Worm (Caenorhabditis elegans) whole organism, L3 larva: ENCODE results near the gene F54F2.14.

Experiments used
- R02D3.7 ChIP-seq: fragments of 150-350 bp; optimal IDR thresholded peaks from 2 replicates; lab custom pipeline; 2014; ENCODE audit warnings: missing biosample characterization, missing genetic modification characterization
- ZK546.5 ChIP-seq: sonication (generic microtip); optimal IDR thresholded peaks from 2 replicates; lab custom pipeline; 2017; ENCODE audit warnings: missing biosample characterization, missing genetic modification characterization
- ama-1 ChIP-seq: fragments of 150-350 bp; optimal IDR thresholded peaks from 2 replicates; lab custom pipeline; 2018
- ceh-82 ChIP-seq: fragments of 150-350 bp; optimal IDR thresholded peaks from 2 replicates; lab custom pipeline; 2014; ENCODE audit warnings: missing biosample characterization, missing genetic modification characterization
- lin-15B ChIP-seq: fragments of 150-350 bp; optimal IDR thresholded peaks from 2 replicates; lab custom pipeline; 2014; ENCODE audit warnings: missing biosample characterization, missing genetic modification characterization
- nhr-11 ChIP-seq: fragments of 150-350 bp; optimal IDR thresholded peaks from 2 replicates; lab custom pipeline; 2014; ENCODE audit warnings: missing biosample characterization, missing genetic modification characterization
- nhr-67 ChIP-seq: fragments of 150-350 bp; optimal IDR thresholded peaks from 2 replicates; lab custom pipeline; 2014; ENCODE audit warnings: missing biosample characterization, missing genetic modification characterization
- pqm-1 ChIP-seq: fragments of 150-350 bp; optimal IDR thresholded peaks from 2 replicates; lab custom pipeline; 2017; ENCODE audit warnings: missing biosample characterization, missing genetic modification characterization, inconsistent platforms
- snpc-4 ChIP-seq: fragments of 150-350 bp; optimal IDR thresholded peaks from 2 replicates; lab custom pipeline; 2014; ENCODE audit warnings: missing biosample characterization, missing genetic modification characterization

DNA sequence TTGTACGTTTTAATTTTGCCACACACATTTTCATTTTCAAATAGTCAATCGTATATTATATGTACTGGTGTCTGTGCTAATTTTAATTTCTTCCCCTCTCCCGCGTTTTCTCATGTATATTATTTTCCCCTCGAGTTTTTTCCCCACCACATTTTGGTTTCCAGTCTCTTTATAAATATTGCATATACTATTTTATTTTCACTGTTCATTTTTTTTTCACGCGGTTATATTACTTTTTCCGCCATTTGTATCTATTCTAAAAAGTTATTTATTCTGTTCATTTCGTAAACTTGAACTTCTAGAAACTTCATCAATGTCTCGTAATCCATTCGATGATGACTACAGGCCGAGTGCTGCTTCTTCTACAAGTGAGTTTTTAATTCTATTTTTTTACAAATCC, 15.4 kb upstream of the F54F2.14 start, which contains the start of gene snap-29:
- TF ChIP-seq pqm-1 (tag; lab: Kevin White, UChicago) (no peak), R02D3.7 (tag; lab: Kevin White, UChicago) (no peak), nhr-11 (tag; lab: Kevin White, UChicago) (no peak), ceh-82 (tag; lab: Kevin White, UChicago) (no peak), ama-1 (lab: Kevin White, UChicago) (no peak), ZK546.5 (no peak), lin-15B (tag; lab: Kevin White, UChicago) (no peak), nhr-67 (tag; lab: Kevin White, UChicago) (no peak), snpc-4 (tag; lab: Kevin White, UChicago) (no peak)
